Worm (Caenorhabditis elegans) whole organism, L1 larva: ENCODE results near the gene ceh-92.

ENCODE experiments used
- C04F5.9 ChIP-seq: sonication (generic microtip); optimal IDR thresholded peaks from 2 replicates; lab custom pipeline; 2016; ENCODE audit warnings: missing genetic modification characterization, missing compliant biosample characterization
- C16A3.4 ChIP-seq: fragments of 150-350 bp; optimal IDR thresholded peaks from 2 replicates; lab custom pipeline; 2014; ENCODE audit warnings: missing biosample characterization, missing genetic modification characterization
- F16B12.6 ChIP-seq: fragments of 150-350 bp; optimal IDR thresholded peaks from 2 replicates; lab custom pipeline; 2014; ENCODE audit warnings: missing biosample characterization, missing genetic modification characterization
- alr-1 ChIP-seq: fragments of 200-800 bp; sonication (Bioruptor generic); optimal IDR thresholded peaks from 2 replicates; lab custom pipeline; 2018; ENCODE audit warnings: borderline replicate concordance, mild to moderate bottlenecking, missing genetic modification characterization, missing compliant biosample characterization
- aly-2 ChIP-seq: fragments of 150-350 bp; optimal IDR thresholded peaks from 2 replicates; lab custom pipeline; 2014; ENCODE audit warnings: missing biosample characterization, missing genetic modification characterization
- ama-1 ChIP-seq: fragments of 150-350 bp; optimal IDR thresholded peaks from 2 replicates; lab custom pipeline; 2014
- blmp-1 ChIP-seq: fragments of 150-350 bp; optimal IDR thresholded peaks from 2 replicates; lab custom pipeline; 2014; ENCODE audit warnings: missing biosample characterization, missing genetic modification characterization
- ceh-63 ChIP-seq: fragments of 200-800 bp; sonication (Bioruptor generic); optimal IDR thresholded peaks from 2 replicates; lab custom pipeline; 2018; ENCODE audit warnings: mild to moderate bottlenecking, missing genetic modification characterization, missing compliant biosample characterization
- dsc-1 ChIP-seq: sonication (generic microtip); optimal IDR thresholded peaks from 2 replicates; lab custom pipeline; 2016; ENCODE audit warnings: mild to moderate bottlenecking, missing genetic modification characterization, missing compliant biosample characterization
- egl-13 ChIP-seq: sonication (generic microtip); optimal IDR thresholded peaks from 2 replicates; lab custom pipeline; 2016; ENCODE audit warnings: missing genotype, missing genetic modification reagents, missing genetic modification characterization, missing compliant biosample characterization
- elt-2 ChIP-seq: sonication (generic microtip); optimal IDR thresholded peaks from 2 replicates; lab custom pipeline; 2016; ENCODE audit warnings: missing genetic modification characterization, mild to moderate bottlenecking, inconsistent platforms, missing compliant biosample characterization, missing genetic modification reagents
- elt-3 ChIP-seq, 6 experiments: fragments of 150-350 bp in 1 of 6; sonication (generic microtip); optimal IDR thresholded peaks; 2 replicates each; lab custom pipeline; 2017 to 2018; ENCODE audit warnings: missing biosample characterization in 6 of 6, missing genetic modification characterization in 6 of 6, inconsistent platforms in 1 of 6
- ets-5 ChIP-seq: fragments of 200-800 bp; sonication (Bioruptor generic); IDR thresholded peaks from 2 replicates; pipeline ENCODE4 v1.3.6; 2022; ENCODE audit warnings: missing genetic modification characterization, missing compliant biosample characterization
- fkh-10 ChIP-seq: sonication (generic microtip); optimal IDR thresholded peaks from 2 replicates; lab custom pipeline; 2017; ENCODE audit warnings: missing biosample characterization, missing genetic modification reagents, missing genetic modification characterization
- fkh-4 ChIP-seq: sonication (generic microtip); optimal IDR thresholded peaks from 2 replicates; lab custom pipeline; 2016; ENCODE audit warnings: missing compliant biosample characterization, missing genetic modification characterization, borderline replicate concordance
- fkh-8 ChIP-seq: sonication (generic microtip); optimal IDR thresholded peaks from 2 replicates; lab custom pipeline; 2016; ENCODE audit warnings: mild to moderate bottlenecking, missing genetic modification characterization, missing compliant biosample characterization
- fos-1 ChIP-seq: fragments of 150-350 bp; optimal IDR thresholded peaks from 2 replicates; lab custom pipeline; 2014; ENCODE audit warnings: missing biosample characterization, missing genetic modification characterization
- hlh-17 ChIP-seq: fragments of 200-800 bp; sonication (Bioruptor generic); optimal IDR thresholded peaks from 2 replicates; lab custom pipeline; 2018; ENCODE audit warnings: missing genetic modification characterization, mild to moderate bottlenecking, missing compliant biosample characterization, moderate library complexity, borderline replicate concordance
- jun-1 ChIP-seq: fragments of 150-350 bp; optimal IDR thresholded peaks from 2 replicates; lab custom pipeline; 2014; ENCODE audit warnings: missing biosample characterization, missing genetic modification reagents, missing genetic modification characterization
- lin-13 ChIP-seq: fragments of 150-350 bp; optimal IDR thresholded peaks from 2 replicates; lab custom pipeline; 2014; ENCODE audit warnings: missing biosample characterization, missing genetic modification reagents, missing genetic modification characterization
- lin-14 ChIP-seq: fragments of 200-800 bp; sonication (Bioruptor generic); optimal IDR thresholded peaks from 2 replicates; lab custom pipeline; 2018; ENCODE audit warnings: mild to moderate bottlenecking, missing genetic modification characterization, moderate library complexity, missing compliant biosample characterization
- lin-35 ChIP-seq, 2 experiments: fragments of 150-350 bp; optimal IDR thresholded peaks; 2 replicates each; lab custom pipeline; 2014; ENCODE audit warnings: missing biosample characterization in 2 of 2, missing genetic modification characterization in 2 of 2, missing genetic modification reagents in 2 of 2
- lin-39 ChIP-seq: fragments of 150-350 bp; optimal IDR thresholded peaks from 2 replicates; lab custom pipeline; 2014; ENCODE audit warnings: missing biosample characterization, missing genetic modification reagents, missing genetic modification characterization
- lsy-2 ChIP-seq, 2 experiments: fragments of 150-350 bp; optimal IDR thresholded peaks; 2 replicates each; lab custom pipeline; 2014; ENCODE audit warnings: missing biosample characterization in 2 of 2, missing genetic modification characterization in 2 of 2
- mef-2 ChIP-seq: fragments of 150-350 bp; optimal IDR thresholded peaks from 2 replicates; lab custom pipeline; 2014; ENCODE audit warnings: missing biosample characterization, missing genetic modification characterization
- nhr-20 ChIP-seq: sonication (generic microtip); optimal IDR thresholded peaks from 2 replicates; lab custom pipeline; 2016; ENCODE audit warnings: mild to moderate bottlenecking, missing genetic modification characterization, missing compliant biosample characterization
- nhr-237 ChIP-seq: fragments of 150-350 bp; optimal IDR thresholded peaks from 2 replicates; lab custom pipeline; 2014; ENCODE audit warnings: missing biosample characterization, missing genetic modification characterization
- nhr-28 ChIP-seq: fragments of 150-350 bp; optimal IDR thresholded peaks from 2 replicates; lab custom pipeline; 2014; ENCODE audit warnings: missing biosample characterization, missing genetic modification characterization
- nhr-84 ChIP-seq: sonication (generic microtip); optimal IDR thresholded peaks from 2 replicates; lab custom pipeline; 2017; ENCODE audit warnings: missing biosample characterization, missing genetic modification characterization
- nhr-85 ChIP-seq: sonication (generic microtip); peaks from one replicate; lab custom pipeline; 2016; ENCODE audit warnings: missing genetic modification characterization, inconsistent platforms, missing compliant biosample characterization
- nhr-90 ChIP-seq: sonication (generic microtip); optimal IDR thresholded peaks from 2 replicates; lab custom pipeline; 2016; ENCODE audit warnings: mild to moderate bottlenecking, missing genetic modification characterization, missing compliant biosample characterization; ENCODE audit not compliant: poor library complexity
- pax-3 ChIP-seq: fragments of 200-800 bp; sonication (Bioruptor generic); optimal IDR thresholded peaks from 2 replicates; lab custom pipeline; 2018; ENCODE audit warnings: mild to moderate bottlenecking, missing genetic modification characterization, moderate library complexity, missing compliant biosample characterization
- pqm-1 ChIP-seq: sonication (generic microtip); optimal IDR thresholded peaks from 3 replicates; lab custom pipeline; 2017; ENCODE audit warnings: missing biosample characterization, missing genetic modification characterization
- snu-23 ChIP-seq: sonication (generic microtip); optimal IDR thresholded peaks from 2 replicates; lab custom pipeline; 2016; ENCODE audit warnings: missing genetic modification characterization, missing compliant biosample characterization
- sox-4 ChIP-seq: sonication (generic microtip); optimal IDR thresholded peaks from 2 replicates; lab custom pipeline; 2016; ENCODE audit warnings: missing genetic modification characterization, missing compliant biosample characterization
- sup-37 ChIP-seq: fragments of 200-800 bp; sonication (Bioruptor generic); optimal IDR thresholded peaks from 2 replicates; lab custom pipeline; 2018; ENCODE audit warnings: mild to moderate bottlenecking, missing genetic modification characterization, missing compliant biosample characterization
- unc-30 ChIP-seq: sonication (generic microtip); optimal IDR thresholded peaks from 2 replicates; lab custom pipeline; 2017; ENCODE audit warnings: missing biosample characterization, missing genetic modification characterization
- vab-15 ChIP-seq: sonication (generic microtip); optimal IDR thresholded peaks from 2 replicates; lab custom pipeline; 2017; ENCODE audit warnings: missing genotype, mild to moderate bottlenecking, missing genetic modification characterization, missing compliant biosample characterization
- zip-4 ChIP-seq: fragments of 200-800 bp; sonication (Bioruptor generic); optimal IDR thresholded peaks from 2 replicates; lab custom pipeline; 2018; ENCODE audit warnings: mild to moderate bottlenecking, missing genetic modification characterization, moderate library complexity, missing compliant biosample characterization

ceh-92 gene

ce11 chrIII:11616446-11616845, 35.0 kb downstream of the ceh-92 start, which contains the start of gene ceh-91:
Gene ceh-91 (plus strand): TSS chrIII:11616746.
- TF ChIP-seq nhr-237 (tag; lab: Kevin White, UChicago) (no peak), sox-4 (tag; lab: Kevin White, UChicago) (no peak), mef-2 (tag; lab: Kevin White, UChicago) (no peak), hlh-17 (no peak), fkh-8 (tag; lab: Kevin White, UChicago) (no peak), pqm-1 (no peak), snu-23 (GFP tag; lab: Kevin White, UChicago) (no peak), F16B12.6 (tag; lab: Kevin White, UChicago) (no peak), lin-39 (tag; lab: Kevin White, UChicago) (no peak), ets-5 (GFP tag; lab: Robert Waterston, UW) (no peak), fkh-4 (tag; lab: Kevin White, UChicago) (no peak), pax-3 (tag; lab: Kevin White, UChicago) (no peak), vab-15 (tag; lab: Kevin White, UChicago) (no peak), elt-2 (tag; lab: Kevin White, UChicago) (no peak)

- TF ChIP-seq nhr-90 (tag; lab: Kevin White, UChicago) (no peak), pqm-1 (no peak), ceh-63 (GFP tag; lab: Kevin White, UChicago) (no peak), fkh-10 (GFP tag; lab: Kevin White, UChicago) (no peak), lsy-2 (tag; optimal IDR thresholded peaks at IDR 0.05; lab: Kevin White, UChicago) (no peak), aly-2 (tag; lab: Kevin White, UChicago) (no peak), lin-35 (GFP tag; optimal IDR thresholded peaks at IDR 0.05; lab: Kevin White, UChicago) (peak in 1 of 2 experiments; percentile 8), lin-14 (GFP tag; lab: Kevin White, UChicago) (no peak), elt-3 (tag; optimal IDR thresholded peaks at IDR 0.05; lab: Kevin White, UChicago) (peak in 1 of 6 experiments; percentile 33), blmp-1 (tag; lab: Kevin White, UChicago) (peak; percentile 56), nhr-85 (tag; lab: Kevin White, UChicago) (no peak), elt-2 (tag; lab: Kevin White, UChicago) (no peak), alr-1 (tag; lab: Kevin White, UChicago) (no peak), lin-39 (tag; lab: Kevin White, UChicago) (no peak), snu-23 (GFP tag; lab: Kevin White, UChicago) (no peak), sup-37 (GFP tag; lab: Kevin White, UChicago) (no peak)
Observed at ce11 chrIII:11624838-11625292, 43.5 kb downstream of the ceh-92 start, which contains the start of gene gly-8. Gene gly-8 (plus strand): TSS chrIII:11625242.

- TF ChIP-seq C16A3.4 (tag; lab: Kevin White, UChicago) (no peak), alr-1 (tag; lab: Kevin White, UChicago) (no peak), jun-1 (tag; lab: Kevin White, UChicago) (no peak), ceh-63 (GFP tag; lab: Kevin White, UChicago) (no peak), nhr-84 (tag; lab: Kevin White, UChicago) (no peak), nhr-85 (tag; lab: Kevin White, UChicago) (no peak), zip-4 (GFP tag; lab: Kevin White, UChicago) (no peak), lin-13 (GFP tag; lab: Kevin White, UChicago) (no peak), C04F5.9 (tag; lab: Kevin White, UChicago) (no peak), dsc-1 (no peak)
Observed at ce11 chrIII:11627631-11628030, 46.2 kb downstream of the ceh-92 start.

- TF ChIP-seq fos-1 (tag; lab: Kevin White, UChicago), result no peak
- TF ChIP-seq egl-13, result no peak
- TF ChIP-seq ama-1 (lab: Kevin White, UChicago), result no peak
- no peak for TF ChIP-seq C04F5.9 (tag; lab: Kevin White, UChicago)
- no peak for TF ChIP-seq nhr-28 (tag; lab: Kevin White, UChicago)
- no peak for TF ChIP-seq unc-30 (tag; lab: Kevin White, UChicago)
- TF ChIP-seq fkh-8 (tag; lab: Kevin White, UChicago), result no peak
- no peak for TF ChIP-seq nhr-20 (tag; lab: Kevin White, UChicago)
Observed at ce11 chrIII:11629354-11629753, 48.0 kb downstream of the ceh-92 start, which contains the start of gene Y66A7A.7. Gene Y66A7A.7 (minus strand): TSS chrIII:11629454.
